Fruit fly (Drosophila melanogaster) whole organism, embryonic: Measurements from ENCODE around the gene side-VI.
A peak's percentile ranks its signal among the peaks of the same experiment; 100 is the strongest.

Experiments used
- CG10543 ChIP-seq: fragments of 200-800 bp; sonication (Bioruptor generic); optimal IDR thresholded peaks from 3 replicates; lab custom pipeline; 2017; ENCODE audit warnings: missing biosample characterization, mild to moderate bottlenecking, missing genetic modification characterization, moderate library complexity
- CG12104 ChIP-seq: fragments of 200-800 bp; sonication (Bioruptor generic); optimal IDR thresholded peaks from 3 replicates; lab custom pipeline; 2016; ENCODE audit warnings: missing biosample characterization, missing genetic modification characterization
- CG1233 ChIP-seq: fragments of 200-800 bp; sonication (Bioruptor generic); optimal IDR thresholded peaks from 4 replicates; lab custom pipeline; 2018; ENCODE audit warnings: missing biosample characterization, mild to moderate bottlenecking, missing genetic modification characterization
- CG12659 ChIP-seq: fragments of 200-800 bp; sonication (Bioruptor generic); optimal IDR thresholded peaks from 3 replicates; lab custom pipeline; 2017; ENCODE audit warnings: mild to moderate bottlenecking, missing biosample characterization, missing genetic modification reagents, missing genetic modification characterization
- CG13424 ChIP-seq: fragments of 200-800 bp; sonication (Bioruptor generic); optimal IDR thresholded peaks from 2 replicates; lab custom pipeline; 2019; ENCODE audit warnings: missing biosample characterization, mild to moderate bottlenecking, missing genetic modification characterization, moderate library complexity
- CG14050 ChIP-seq: fragments of 200-800 bp; sonication (Bioruptor generic); IDR thresholded peaks from 3 replicates; pipeline ENCODE4 v1.3.6; 2022; ENCODE audit warnings: missing biosample characterization, missing genetic modification characterization
- CG1529 ChIP-seq: fragments of 200-800 bp; sonication (Bioruptor generic); optimal IDR thresholded peaks from 3 replicates; lab custom pipeline; 2018; ENCODE audit warnings: missing biosample characterization, missing genetic modification characterization
- CG17802 ChIP-seq: fragments of 200-800 bp; sonication (Bioruptor generic); optimal IDR thresholded peaks from 2 replicates; lab custom pipeline; 2018; ENCODE audit warnings: missing biosample characterization, mild to moderate bottlenecking, missing genetic modification characterization, moderate library complexity
- CG18764 ChIP-seq: fragments of 200-800 bp; sonication (Bioruptor generic); optimal IDR thresholded peaks from 3 replicates; lab custom pipeline; 2016; ENCODE audit warnings: missing biosample characterization, missing genetic modification characterization
- CG2116 ChIP-seq: fragments of 200-800 bp; sonication (Bioruptor generic); optimal IDR thresholded peaks from 3 replicates; lab custom pipeline; 2018; ENCODE audit warnings: missing biosample characterization, mild to moderate bottlenecking, missing genetic modification characterization
- CG30403 ChIP-seq: fragments of 200-800 bp; sonication (Bioruptor generic); optimal IDR thresholded peaks from 3 replicates; lab custom pipeline; 2016; ENCODE audit warnings: missing biosample characterization, missing genetic modification characterization
- CG31441 ChIP-seq: fragments of 200-800 bp; sonication (Bioruptor generic); IDR thresholded peaks from 2 replicates; pipeline ENCODE4 v1.3.6; 2022; ENCODE audit warnings: missing biosample characterization, missing genetic modification characterization
- CG3163 ChIP-seq: fragments of 200-800 bp; sonication (Bioruptor generic); optimal IDR thresholded peaks from 3 replicates; lab custom pipeline; 2016; ENCODE audit warnings: missing biosample characterization, missing genetic modification characterization
- CG6854 ChIP-seq: fragments of 200-800 bp; sonication (Bioruptor generic); optimal IDR thresholded peaks from 3 replicates; lab custom pipeline; 2017; ENCODE audit warnings: missing biosample characterization, mild to moderate bottlenecking, missing genetic modification characterization
- CG7963 ChIP-seq: fragments of 200-800 bp; sonication (Bioruptor generic); IDR thresholded peaks from 3 replicates; pipeline ENCODE4 v1.3.6; 2022; ENCODE audit warnings: missing biosample characterization, missing genetic modification characterization; ENCODE audit not compliant: partially characterized antibody
- CG9437 ChIP-seq: fragments of 200-800 bp; sonication (Bioruptor generic); optimal IDR thresholded peaks from 2 replicates; lab custom pipeline; 2018; ENCODE audit warnings: missing biosample characterization, mild to moderate bottlenecking, missing genetic modification characterization
- CG9876 ChIP-seq: fragments of 200-800 bp; sonication (Bioruptor generic); optimal IDR thresholded peaks from 2 replicates; lab custom pipeline; 2016; ENCODE audit warnings: missing biosample characterization, missing genetic modification characterization
- CoRest ChIP-seq: fragments of 200-800 bp; sonication (Bioruptor generic); optimal IDR thresholded peaks from 3 replicates; lab custom pipeline; 2018; ENCODE audit warnings: missing biosample characterization, mild to moderate bottlenecking, missing genetic modification characterization, moderate library complexity
- CrebB ChIP-seq: fragments of 200-800 bp; sonication (Bioruptor generic); optimal IDR thresholded peaks from 3 replicates; lab custom pipeline; 2018; ENCODE audit warnings: missing biosample characterization, mild to moderate bottlenecking, missing genetic modification characterization
- Dip3 ChIP-seq: fragments of 200-800 bp; sonication (Bioruptor generic); optimal IDR thresholded peaks from 3 replicates; lab custom pipeline; 2016; ENCODE audit warnings: missing biosample characterization, missing genetic modification characterization
- Doc2 ChIP-seq: fragments of 200-800 bp; sonication (Bioruptor generic); IDR thresholded peaks from 2 replicates; pipeline ENCODE4 v1.3.6; 2022; ENCODE audit warnings: missing biosample characterization, missing genetic modification characterization
- H15 ChIP-seq: fragments of 200-800 bp; sonication (Bioruptor generic); IDR thresholded peaks from 3 replicates; pipeline ENCODE4 v1.3.6; 2022; ENCODE audit warnings: missing biosample characterization, missing genetic modification characterization
- Meics ChIP-seq: fragments of 200-800 bp; sonication (Bioruptor generic); optimal IDR thresholded peaks from 2 replicates; lab custom pipeline; 2017; ENCODE audit warnings: missing biosample characterization, mild to moderate bottlenecking, missing genetic modification characterization
- Myb ChIP-seq: fragments of 200-800 bp; sonication (Bioruptor generic); optimal IDR thresholded peaks from 2 replicates; lab custom pipeline; 2016; ENCODE audit warnings: missing biosample characterization, missing genetic modification characterization
- Pdp1 ChIP-seq, 2 experiments: fragments of 200-800 bp; sonication (Bioruptor generic); optimal IDR thresholded peaks; 3 replicates each; lab custom pipeline; 2016; ENCODE audit warnings: missing biosample characterization in 2 of 2, missing genetic modification characterization in 2 of 2, mild to moderate bottlenecking in 1 of 2, moderate library complexity in 1 of 2
- Vsx1 ChIP-seq: fragments of 200-800 bp; sonication (Bioruptor generic); optimal IDR thresholded peaks from 2 replicates; lab custom pipeline; 2017; ENCODE audit warnings: missing biosample characterization, mild to moderate bottlenecking, missing genetic modification characterization, missing genetic modification reagents
- bab2 ChIP-seq: fragments of 200-800 bp; sonication (Bioruptor generic); optimal IDR thresholded peaks from 2 replicates; lab custom pipeline; 2016; ENCODE audit warnings: missing biosample characterization, missing genetic modification characterization
- bcd ChIP-seq: fragments of 200-800 bp; sonication (Bioruptor generic); optimal IDR thresholded peaks from 2 replicates; lab custom pipeline; 2017; ENCODE audit warnings: missing biosample characterization, mild to moderate bottlenecking, missing genetic modification characterization
- btn ChIP-seq: fragments of 200-800 bp; sonication (Bioruptor generic); optimal IDR thresholded peaks from 2 replicates; lab custom pipeline; 2016; ENCODE audit warnings: missing biosample characterization, missing genetic modification characterization
- caup ChIP-seq: fragments of 200-800 bp; sonication (Bioruptor generic); optimal IDR thresholded peaks from 3 replicates; lab custom pipeline; 2017; ENCODE audit warnings: missing biosample characterization, mild to moderate bottlenecking, missing genetic modification characterization, moderate library complexity; ENCODE audit not compliant: severe bottlenecking
- da ChIP-seq: fragments of 200-800 bp; sonication (Bioruptor generic); optimal IDR thresholded peaks from 2 replicates; lab custom pipeline; 2016; ENCODE audit warnings: missing biosample characterization, missing genetic modification characterization
- dimm ChIP-seq: fragments of 200-800 bp; sonication (Bioruptor generic); IDR thresholded peaks from 2 replicates; pipeline ENCODE4 v1.3.6; 2022; ENCODE audit warnings: missing biosample characterization, missing genetic modification characterization
- dmrt99B ChIP-seq: fragments of 200-800 bp; sonication (Bioruptor generic); optimal IDR thresholded peaks from 2 replicates; lab custom pipeline; 2018; ENCODE audit warnings: missing biosample characterization, mild to moderate bottlenecking, missing genetic modification characterization, moderate library complexity
- emc ChIP-seq: fragments of 200-800 bp; sonication (Bioruptor generic); optimal IDR thresholded peaks from 2 replicates; lab custom pipeline; 2016; ENCODE audit warnings: missing biosample characterization, missing genetic modification characterization
- exex ChIP-seq: fragments of 200-800 bp; sonication (Bioruptor generic); optimal IDR thresholded peaks from 4 replicates; lab custom pipeline; 2018; ENCODE audit warnings: missing biosample characterization, mild to moderate bottlenecking, missing genetic modification characterization, moderate library complexity
- gcm ChIP-seq: fragments of 200-800 bp; sonication (Bioruptor generic); optimal IDR thresholded peaks from 2 replicates; lab custom pipeline; 2019; ENCODE audit warnings: missing biosample characterization, mild to moderate bottlenecking, missing genetic modification characterization, moderate library complexity
- gcm2 ChIP-seq: fragments of 200-800 bp; sonication (Bioruptor generic); optimal IDR thresholded peaks from 2 replicates; lab custom pipeline; 2016; ENCODE audit warnings: missing biosample characterization, missing genetic modification characterization
- gem ChIP-seq: fragments of 200-800 bp; sonication (Bioruptor generic); optimal IDR thresholded peaks from 2 replicates; lab custom pipeline; 2019; ENCODE audit warnings: missing biosample characterization, mild to moderate bottlenecking, missing genetic modification characterization, moderate library complexity
- gfzf ChIP-seq: fragments of 200-800 bp; sonication (Bioruptor generic); optimal IDR thresholded peaks from 2 replicates; lab custom pipeline; 2016; ENCODE audit warnings: missing biosample characterization, mild to moderate bottlenecking, missing genetic modification characterization, moderate library complexity
- grau ChIP-seq: fragments of 200-800 bp; optimal IDR thresholded peaks from 3 replicates; lab custom pipeline; 2019; ENCODE audit warnings: missing biosample characterization, mild to moderate bottlenecking, missing genetic modification characterization, moderate library complexity
- gro ChIP-seq: fragments of 200-800 bp; sonication (Bioruptor generic); optimal IDR thresholded peaks from 2 replicates; lab custom pipeline; 2016; ENCODE audit warnings: missing biosample characterization, missing genetic modification characterization
- her ChIP-seq: fragments of 200-800 bp; sonication (Bioruptor generic); optimal IDR thresholded peaks from 2 replicates; lab custom pipeline; 2016; ENCODE audit warnings: missing biosample characterization, missing genetic modification characterization
- insv ChIP-seq, 2 experiments: fragments of 200-800 bp; sonication (Bioruptor generic); optimal IDR thresholded peaks; 3 replicates each; lab custom pipeline; 2016 to 2018; ENCODE audit warnings: missing biosample characterization in 2 of 2, missing genetic modification characterization in 2 of 2
- inv ChIP-seq: fragments of 200-800 bp; sonication (Bioruptor generic); IDR thresholded peaks from 2 replicates; pipeline ENCODE4 v1.3.6; 2022; ENCODE audit warnings: missing biosample characterization, missing genetic modification characterization; ENCODE audit not compliant: partially characterized antibody
- lilli ChIP-seq: fragments of 200-800 bp; sonication (Bioruptor generic); optimal IDR thresholded peaks from 3 replicates; lab custom pipeline; 2016; ENCODE audit warnings: missing biosample characterization, missing genetic modification characterization
- org-1 ChIP-seq: fragments of 200-800 bp; sonication (Bioruptor generic); optimal IDR thresholded peaks from 2 replicates; lab custom pipeline; 2017; ENCODE audit warnings: missing biosample characterization, missing genetic modification characterization
- pan ChIP-seq, 4 experiments: fragments of >200 bp in 3 of 4; fragments of 200-800 bp in 1 of 4; sonication (Bioruptor generic) in 1 of 4; optimal IDR thresholded peaks in 3 of 4; IDR thresholded peaks in 1 of 4; 2 replicates each; pipeline versions ENCODE4 v1.3.6 to Lab custom; 2017 to 2022; ENCODE audit warnings: missing biosample characterization in 2 of 4, missing genetic modification characterization in 2 of 4, mixed read lengths in 1 of 4
- pzg ChIP-seq: fragments of 200-800 bp; sonication (Bioruptor generic); optimal IDR thresholded peaks from 3 replicates; lab custom pipeline; 2018; ENCODE audit warnings: missing biosample characterization, mild to moderate bottlenecking, missing genetic modification characterization, moderate library complexity
- row ChIP-seq: fragments of 200-800 bp; sonication (Bioruptor generic); IDR thresholded peaks from 3 replicates; pipeline ENCODE4 v1.3.6; 2022; ENCODE audit warnings: missing biosample characterization, missing genetic modification characterization
- run ChIP-seq: fragments of 200-800 bp; sonication (Bioruptor generic); optimal IDR thresholded peaks from 3 replicates; lab custom pipeline; 2018; ENCODE audit warnings: missing biosample characterization, mild to moderate bottlenecking, missing genetic modification characterization
- trh ChIP-seq: fragments of 200-800 bp; sonication (Bioruptor generic); optimal IDR thresholded peaks from 2 replicates; lab custom pipeline; 2016; ENCODE audit warnings: missing biosample characterization, missing genetic modification characterization

Gene side-VI

dm6 chr3R:11081701-11082100, 109.5 kb downstream of the side-VI start (continued):
- TF ChIP-seq CG12659 (GFP tag; lab: Kevin White, UChicago) (peak; percentile 24), CG17802 (tag; lab: Kevin White, UChicago) (no peak), CrebB (tag; lab: Kevin White, UChicago) (no peak), pan (optimal IDR thresholded peaks at IDR 0.05; lab: Kevin White, UChicago) (no peak), pan (GFP tag; optimal IDR thresholded peaks at IDR 0.05 in 1 of 2, IDR thresholded peaks at IDR 0.05 in 1 of 2) (no peak), gcm (no peak), da (GFP tag; lab: Kevin White, UChicago) (no peak), CoRest (peak; percentile 62), btn (no peak), Myb (GFP tag; lab: Kevin White, UChicago) (no peak), CG31441 (GFP tag; lab: Robert Waterston, UW) (0 out of 2 replicates have a peak, but pooled peaks have one; percentile 17), inv (GFP tag; lab: Robert Waterston, UW) (no peak), Vsx1 (GFP tag; lab: Kevin White, UChicago) (no peak), emc (GFP tag; lab: Kevin White, UChicago) (no peak), gem (peak; percentile 55), dmrt99B (tag; lab: Kevin White, UChicago) (peak; percentile 43), H15 (no peak), gro (GFP tag; lab: Kevin White, UChicago) (no peak), CG30403 (GFP tag; lab: Kevin White, UChicago) (no peak), org-1 (GFP tag; lab: Kevin White, UChicago) (no peak), CG9437 (GFP tag; lab: Kevin White, UChicago) (no peak), gfzf (GFP tag; lab: Kevin White, UChicago) (no peak), dimm (GFP tag; lab: Robert Waterston, UW) (no peak), bab2 (GFP tag; lab: Kevin White, UChicago) (no peak), bcd (peak; percentile 13), trh (GFP tag; lab: Kevin White, UChicago) (no peak), insv (GFP tag; optimal IDR thresholded peaks at IDR 0.05; lab: Kevin White, UChicago) (no peak), CG2116 (GFP tag; lab: Kevin White, UChicago) (no peak), run (no peak), CG3163 (GFP tag; lab: Kevin White, UChicago) (no peak), gcm2 (GFP tag; lab: Kevin White, UChicago) (no peak), exex (no peak), Meics (GFP tag; lab: Kevin White, UChicago) (peak; percentile 36), Doc2 (GFP tag; lab: Robert Waterston, UW) (no peak), CG10543 (GFP tag; lab: Kevin White, UChicago) (no peak), CG1233 (GFP tag; lab: Kevin White, UChicago) (no peak), CG7963 (GFP tag; lab: Robert Waterston, UW) (no peak), pzg (no peak), CG1529 (GFP tag; lab: Kevin White, UChicago) (no peak), Dip3 (GFP tag; lab: Kevin White, UChicago) (no peak), CG12104 (GFP tag; lab: Kevin White, UChicago) (no peak), caup (no peak), CG14050 (GFP tag; lab: Robert Waterston, UW) (no peak), grau (tag; lab: Kevin White, UChicago) (no peak), her (GFP tag; lab: Kevin White, UChicago) (no peak), CG6854 (GFP tag; lab: Kevin White, UChicago) (no peak), CG9876 (GFP tag; lab: Kevin White, UChicago) (no peak), Pdp1 (GFP tag; optimal IDR thresholded peaks at IDR 0.05; lab: Kevin White, UChicago) (no peak), row (0 out of 3 replicates have a peak, but pooled peaks have one; percentile 24), CG13424 (peak; percentile 45), CG18764 (GFP tag; lab: Kevin White, UChicago) (no peak), lilli (GFP tag; lab: Kevin White, UChicago) (no peak)
